Fruit fly (Drosophila melanogaster): Measurements from ENCODE around the gene U2af38.

U2af38 gene

dm6 chr2L:291657-292056 lies 2.8 kb downstream of the U2af38 start, which contains the start of gene CG3625 (continued):
- no peak for TF ChIP-seq CG14667 (GFP tag; IDR thresholded peaks at IDR 0.05)
- no peak for TF ChIP-seq ash1 (GFP tag; optimal IDR thresholded peaks at IDR 0.05)
- TF ChIP-seq en (GFP tag; optimal IDR thresholded peaks at IDR 0.05), result no peak
- no peak for TF ChIP-seq TFAM (GFP tag; optimal IDR thresholded peaks at IDR 0.05)
- TF ChIP-seq CG2199 (GFP tag; IDR thresholded peaks at IDR 0.05), result no peak
- no peak for TF ChIP-seq dmrt11E (tag; optimal IDR thresholded peaks at IDR 0.05)
- no peak for TF ChIP-seq eyg (GFP tag; optimal IDR thresholded peaks at IDR 0.05)
- TF ChIP-seq mld (GFP tag; IDR thresholded peaks at IDR 0.05; ENCODE audit: partially characterized antibody), result no peak
- no peak for TF ChIP-seq ftz-f1 (GFP tag; optimal IDR thresholded peaks at IDR 0.05)

- TF ChIP-seq gem (tag; optimal IDR thresholded peaks at IDR 0.05), result peak; percentile 1
- peak; percentile 0 for TF ChIP-seq CG7839 (tag; optimal IDR thresholded peaks at IDR 0.05)
- TF ChIP-seq Stat92E (GFP tag; optimal IDR thresholded peaks at IDR 0.05), result no peak
- peak; percentile 51 for TF ChIP-seq sens (GFP tag)
These were observed 3.5 kb downstream of the U2af38 start for dm6 chr2L:290949-291348.

DNA sequence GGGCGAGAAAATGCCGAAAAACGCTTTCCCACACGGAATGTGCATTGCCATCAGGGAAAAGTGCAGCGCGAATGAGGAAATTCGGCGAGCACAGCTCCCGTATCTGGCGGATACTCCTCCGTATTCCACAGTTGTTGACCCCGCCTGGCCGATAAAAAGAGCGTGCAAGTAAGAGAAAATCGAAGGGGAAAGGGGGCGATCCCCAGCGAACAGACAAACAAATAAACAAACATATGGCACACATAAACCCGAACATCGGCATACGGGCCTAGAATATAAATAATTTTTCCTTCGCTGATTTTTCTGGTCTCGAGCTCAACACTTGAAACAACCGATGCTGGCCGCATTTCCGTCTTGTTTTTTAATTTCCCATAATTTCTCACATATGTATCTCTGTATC lies 4.1 kb downstream of the U2af38 start:
- TF ChIP-seq CG6791 (GFP tag; IDR thresholded peaks at IDR 0.05; ENCODE audit: partially characterized antibody) (no peak), cas (GFP tag; IDR thresholded peaks at IDR 0.05) (no peak), CG4404 (GFP tag; IDR thresholded peaks at IDR 0.05) (no peak), stwl (tag; optimal IDR thresholded peaks at IDR 0.05) (no peak), crol (GFP tag; IDR thresholded peaks at IDR 0.05) (0 out of 2 replicates have a peak, but pooled peaks have one; percentile 15), CG11456 (GFP tag; IDR thresholded peaks at IDR 0.05) (no peak), z (GFP tag; IDR thresholded peaks at IDR 0.05) (no peak), CG33213 (GFP tag; optimal IDR thresholded peaks at IDR 0.05) (no peak), Atf6 (GFP tag; IDR thresholded peaks at IDR 0.05) (0 out of 2 replicates have a peak, but pooled peaks have one; percentile 8), CG13894 (tag; optimal IDR thresholded peaks at IDR 0.05) (no peak), CG6765 (GFP tag; optimal IDR thresholded peaks at IDR 0.05) (no peak), CG5953 (GFP tag; IDR thresholded peaks at IDR 0.05) (no peak), schlank (tag; optimal IDR thresholded peaks at IDR 0.05) (no peak), Usf (GFP tag; optimal IDR thresholded peaks at IDR 0.05) (no peak), prd (optimal IDR thresholded peaks at IDR 0.05) (no peak), prd (GFP tag; IDR thresholded peaks at IDR 0.05) (no peak), sug (tag; optimal IDR thresholded peaks at IDR 0.05) (peak; percentile 70), CG1233 (GFP tag; optimal IDR thresholded peaks at IDR 0.05) (no peak), Oli (tag; optimal IDR thresholded peaks at IDR 0.05) (no peak), unc-4 (GFP tag; IDR thresholded peaks at IDR 0.05; ENCODE audit: partially characterized antibody) (no peak), CG12769 (tag; optimal IDR thresholded peaks at IDR 0.05) (peak; percentile 50), CG18476 (GFP tag; optimal IDR thresholded peaks at IDR 0.05) (no peak), E2f2 (GFP tag; IDR thresholded peaks at IDR 0.05) (no peak), CG2889 (GFP tag; IDR thresholded peaks at IDR 0.05) (no peak), Med (GFP tag) (peak; percentile 48), twi (tag; optimal IDR thresholded peaks at IDR 0.05) (peak; percentile 66), HHEX (GFP tag; optimal IDR thresholded peaks at IDR 0.05) (no peak)
